Worm (Caenorhabditis elegans) whole organism, young adult: ENCODE measurements around the gene Y102E9.5.
A peak's percentile ranks its signal among the peaks of the same experiment; 100 is the strongest.

Source experiments
- C17E4.6 ChIP-seq: fragments of 200-800 bp; sonication (Bioruptor generic); IDR thresholded peaks from 2 replicates; pipeline ENCODE4 v1.3.6; 2022; ENCODE audit warnings: missing genetic modification reagents, missing genetic modification characterization, missing compliant biosample characterization
- D2030.7 ChIP-seq: fragments of 200-800 bp; sonication (Bioruptor generic); IDR thresholded peaks from 2 replicates; pipeline ENCODE4 v1.3.6; 2022; ENCODE audit warnings: missing genetic modification reagents, missing genetic modification characterization, missing compliant biosample characterization
- F37B4.10 ChIP-seq: fragments of 200-800 bp; sonication (Bioruptor generic); IDR thresholded peaks from 2 replicates; pipeline ENCODE4 v1.3.6; 2022; ENCODE audit warnings: missing genetic modification characterization, missing compliant biosample characterization
- F52B5.7 ChIP-seq: sonication (generic microtip); optimal IDR thresholded peaks from 2 replicates; lab custom pipeline; 2016; ENCODE audit warnings: mild to moderate bottlenecking, missing genetic modification characterization, missing compliant biosample characterization
- K11D2.4 ChIP-seq: fragments of 200-800 bp; sonication (Bioruptor generic); IDR thresholded peaks from 2 replicates; pipeline ENCODE4 v1.3.6; 2022; ENCODE audit warnings: missing genetic modification reagents, missing genetic modification characterization, missing compliant biosample characterization
- K12H6.12 ChIP-seq: fragments of 200-800 bp; sonication (Bioruptor generic); optimal IDR thresholded peaks from 2 replicates; lab custom pipeline; 2018; ENCODE audit warnings: mild to moderate bottlenecking, missing genetic modification characterization, missing compliant biosample characterization
- Y56A3A.18 ChIP-seq: fragments of 200-800 bp; sonication (Bioruptor generic); IDR thresholded peaks from 2 replicates; pipeline ENCODE4 v1.3.6; 2022; ENCODE audit warnings: missing genetic modification reagents, missing genetic modification characterization, missing compliant biosample characterization
- Y67H2A.10 ChIP-seq: fragments of 200-800 bp; sonication (Bioruptor generic); conservative IDR thresholded peaks from 2 replicates; pipeline ENCODE4 v1.3.6; 2022; ENCODE audit warnings: missing genetic modification reagents, missing genetic modification characterization, missing compliant biosample characterization
- ama-1 ChIP-seq, 3 experiments: fragments of 150-350 bp in 1 of 3; sonication (generic microtip) in 2 of 3; optimal IDR thresholded peaks; 2 replicates each; lab custom pipeline; 2014 to 2018; ENCODE audit warnings: missing biosample characterization in 2 of 3, missing genetic modification characterization in 2 of 3, missing genetic modification reagents in 2 of 3
- aptf-3 ChIP-seq: fragments of 200-800 bp; sonication (Bioruptor generic); IDR thresholded peaks from 2 replicates; pipeline ENCODE4 v1.3.6; 2022; ENCODE audit warnings: missing genetic modification characterization, missing compliant biosample characterization
- athp-1 ChIP-seq: sonication (generic microtip); optimal IDR thresholded peaks from 2 replicates; lab custom pipeline; 2017; ENCODE audit warnings: mild to moderate bottlenecking, missing genetic modification characterization, missing compliant biosample characterization
- attf-3 ChIP-seq: fragments of 200-800 bp; sonication (Bioruptor generic); conservative IDR thresholded peaks from 2 replicates; pipeline ENCODE4 v1.3.6; 2022; ENCODE audit warnings: missing genetic modification reagents, missing genetic modification characterization, missing compliant biosample characterization
- attf-6 ChIP-seq: fragments of 200-800 bp; sonication (Bioruptor generic); IDR thresholded peaks from 2 replicates; pipeline ENCODE4 v1.3.6; 2022; ENCODE audit warnings: missing genetic modification reagents, missing genetic modification characterization, missing compliant biosample characterization
- ceh-91 ChIP-seq: fragments of 200-800 bp; sonication (Bioruptor generic); IDR thresholded peaks from 2 replicates; pipeline ENCODE4 v1.3.6; 2022; ENCODE audit warnings: missing genetic modification reagents, missing genetic modification characterization, missing compliant biosample characterization
- dpl-1 ChIP-seq: fragments of 150-350 bp; optimal IDR thresholded peaks from 2 replicates; lab custom pipeline; 2014; ENCODE audit warnings: missing biosample characterization, missing genetic modification reagents, missing genetic modification characterization
- efl-1 ChIP-seq: fragments of 150-350 bp; optimal IDR thresholded peaks from 2 replicates; lab custom pipeline; 2014; ENCODE audit warnings: missing biosample characterization, missing genetic modification reagents, missing genetic modification characterization
- ets-4 ChIP-seq: fragments of 200-800 bp; sonication (Bioruptor generic); optimal IDR thresholded peaks from 2 replicates; lab custom pipeline; 2018; ENCODE audit warnings: mild to moderate bottlenecking, missing genetic modification characterization, missing compliant biosample characterization
- hlh-12 ChIP-seq: sonication (generic microtip); optimal IDR thresholded peaks from 2 replicates; lab custom pipeline; 2016; ENCODE audit warnings: missing genetic modification characterization, missing compliant biosample characterization
- hlh-26 ChIP-seq: fragments of 200-800 bp; sonication (Bioruptor generic); conservative IDR thresholded peaks from 2 replicates; pipeline ENCODE4 v1.3.6; 2022; ENCODE audit warnings: missing genetic modification reagents, missing genetic modification characterization, missing compliant biosample characterization
- hsf-1 ChIP-seq: fragments of 200-800 bp; sonication (Bioruptor generic); IDR thresholded peaks from 2 replicates; pipeline ENCODE4 v1.3.6; 2022; ENCODE audit warnings: missing genetic modification reagents, missing genetic modification characterization, missing compliant biosample characterization
- let-607 ChIP-seq, 2 experiments: fragments of 200-800 bp in 1 of 2; sonication (Bioruptor generic) in 1 of 2; sonication (generic microtip) in 1 of 2; optimal IDR thresholded peaks; 2 replicates each; lab custom pipeline; 2016 to 2018; ENCODE audit warnings: mild to moderate bottlenecking in 2 of 2, missing compliant biosample characterization in 2 of 2, missing genetic modification characterization in 2 of 2, moderate library complexity in 2 of 2, missing genotype in 1 of 2
- lin-35 ChIP-seq, 3 experiments: fragments of 150-350 bp in 2 of 3; sonication (generic microtip) in 1 of 3; optimal IDR thresholded peaks; 2 replicates each; lab custom pipeline; 2014 to 2018; ENCODE audit warnings: missing biosample characterization in 3 of 3, missing genetic modification characterization in 3 of 3, missing genetic modification reagents in 3 of 3
- lir-1 ChIP-seq: fragments of 200-800 bp; sonication (Bioruptor generic); conservative IDR thresholded peaks from 2 replicates; pipeline ENCODE4 v1.3.6; 2022; ENCODE audit warnings: missing genetic modification reagents, missing genetic modification characterization, missing compliant biosample characterization
- madf-6 ChIP-seq: fragments of 200-800 bp; sonication (Bioruptor generic); IDR thresholded peaks from 2 replicates; pipeline ENCODE4 v1.3.6; 2022; ENCODE audit warnings: missing genetic modification reagents, missing genetic modification characterization, missing compliant biosample characterization
- madf-8 ChIP-seq: fragments of 200-800 bp; sonication (Bioruptor generic); conservative IDR thresholded peaks from 2 replicates; pipeline ENCODE4 v1.3.6; 2022; ENCODE audit warnings: missing genetic modification reagents, missing genetic modification characterization, missing compliant biosample characterization
- mcd-1 ChIP-seq: fragments of 200-800 bp; sonication (Bioruptor generic); IDR thresholded peaks from 2 replicates; pipeline ENCODE4 v1.3.6; 2022; ENCODE audit warnings: missing genetic modification reagents, missing genetic modification characterization, missing compliant biosample characterization
- nfya-1 ChIP-seq: sonication (generic microtip); optimal IDR thresholded peaks from 2 replicates; lab custom pipeline; 2017; ENCODE audit warnings: antibody characterized with exemption, missing compliant biosample characterization, missing genetic modification characterization, borderline replicate concordance; ENCODE audit not compliant: insufficient read depth
- nhr-27 ChIP-seq: fragments of 200-800 bp; sonication (Bioruptor generic); optimal IDR thresholded peaks from 2 replicates; lab custom pipeline; 2018; ENCODE audit warnings: mild to moderate bottlenecking, missing genetic modification characterization, moderate library complexity, missing compliant biosample characterization
- snpc-1.1 ChIP-seq: sonication (generic microtip); optimal IDR thresholded peaks from 2 replicates; lab custom pipeline; 2017; ENCODE audit warnings: missing genetic modification characterization, mild to moderate bottlenecking, missing compliant biosample characterization, antibody characterized with exemption, moderate library complexity, missing genotype, missing genetic modification reagents; ENCODE audit not compliant: insufficient read depth
- tbx-9 ChIP-seq: sonication (generic microtip); optimal IDR thresholded peaks from 2 replicates; lab custom pipeline; 2016; ENCODE audit warnings: borderline replicate concordance, missing genetic modification characterization, inconsistent platforms, missing compliant biosample characterization
- unc-130 ChIP-seq: sonication (generic microtip); optimal IDR thresholded peaks from 2 replicates; lab custom pipeline; 2016; ENCODE audit warnings: missing genetic modification reagents, missing genetic modification characterization, missing compliant biosample characterization
- xnd-1 ChIP-seq: sonication (generic microtip); optimal IDR thresholded peaks from 2 replicates; lab custom pipeline; 2016; ENCODE audit warnings: missing genotype, missing genetic modification reagents, missing genetic modification characterization, missing compliant biosample characterization
- zim-3 ChIP-seq: sonication (generic microtip); optimal IDR thresholded peaks from 2 replicates; lab custom pipeline; 2017; ENCODE audit warnings: mild to moderate bottlenecking, missing genetic modification characterization, moderate library complexity, missing compliant biosample characterization
- ztf-26 ChIP-seq: sonication (generic microtip); optimal IDR thresholded peaks from 2 replicates; lab custom pipeline; 2017; ENCODE audit warnings: missing genetic modification characterization, missing compliant biosample characterization
- ztf-28 ChIP-seq: fragments of 200-800 bp; sonication (Bioruptor generic); IDR thresholded peaks from 2 replicates; pipeline ENCODE4 v1.3.6; 2022; ENCODE audit warnings: missing genetic modification reagents, missing genetic modification characterization, missing compliant biosample characterization

The Y102E9.5 gene

ce11 chrIII:6723089-6723488, 7.0 kb downstream of the Y102E9.5 start, which contains the start of gene F37A4.1:
TSS of gene F37A4.1 (plus strand) at chrIII:6723389.
- TF ChIP-seq mcd-1 (GFP tag; lab: Robert Waterston, UW) (no peak), attf-3 (0 out of 2 replicates have a peak, but pooled peaks have one; percentile 43), hlh-26 (GFP tag; lab: Robert Waterston, UW) (no peak)

- no peak for TF ChIP-seq ztf-26 (tag; lab: Kevin White, UChicago)
- no peak for TF ChIP-seq aptf-3 (GFP tag; lab: Robert Waterston, UW)
- TF ChIP-seq D2030.7 (GFP tag; lab: Robert Waterston, UW) = no peak
- TF ChIP-seq lin-35 (GFP tag; optimal IDR thresholded peaks at IDR 0.05; lab: Kevin White, UChicago) = peak in 1 of 3 experiments; percentile 21
- TF ChIP-seq hsf-1 (GFP tag; lab: Robert Waterston, UW) = peak; percentile 72
- no peak for TF ChIP-seq hlh-12
- 0 out of 2 replicates have a peak, but pooled peaks have one; percentile 14 for TF ChIP-seq madf-8 (GFP tag; lab: Robert Waterston, UW)
- TF ChIP-seq K12H6.12 (tag; lab: Kevin White, UChicago) = no peak
- TF ChIP-seq attf-3 = peak; percentile 94
- TF ChIP-seq unc-130 = no peak
- no peak for TF ChIP-seq Y56A3A.18 (GFP tag; lab: Robert Waterston, UW)
- no peak for TF ChIP-seq zim-3 (tag; lab: Kevin White, UChicago)
- TF ChIP-seq ceh-91 = no peak
- TF ChIP-seq F37B4.10 (GFP tag; lab: Robert Waterston, UW) = no peak
- no peak for TF ChIP-seq ama-1 (optimal IDR thresholded peaks at IDR 0.05; lab: Kevin White, UChicago)
- TF ChIP-seq ama-1 (GFP tag; optimal IDR thresholded peaks at IDR 0.05; lab: Kevin White, UChicago) = no peak
- no peak for TF ChIP-seq lir-1 (GFP tag; lab: Robert Waterston, UW)
- no peak for TF ChIP-seq nhr-27 (tag; lab: Kevin White, UChicago)
- no peak for TF ChIP-seq K11D2.4 (GFP tag; lab: Robert Waterston, UW)
- peak; percentile 53 for TF ChIP-seq dpl-1 (GFP tag; lab: Kevin White, UChicago)
- no peak for TF ChIP-seq Y67H2A.10 (GFP tag; lab: Robert Waterston, UW)
- TF ChIP-seq ztf-28 (GFP tag; lab: Robert Waterston, UW) = no peak
- TF ChIP-seq efl-1 = peak; percentile 82
- TF ChIP-seq let-607 (tag; optimal IDR thresholded peaks at IDR 0.05; lab: Kevin White, UChicago) = no peak
- TF ChIP-seq madf-6 (GFP tag; lab: Robert Waterston, UW) = peak; percentile 78
- no peak for TF ChIP-seq ets-4 (GFP tag; lab: Kevin White, UChicago)
- no peak for TF ChIP-seq nfya-1 (tag; lab: Kevin White, UChicago)
- TF ChIP-seq xnd-1 = peak; percentile 32
- no peak for TF ChIP-seq athp-1 (tag; lab: Kevin White, UChicago)
- no peak for TF ChIP-seq C17E4.6 (GFP tag; lab: Robert Waterston, UW)
- no peak for TF ChIP-seq attf-6 (GFP tag; lab: Robert Waterston, UW)
- no peak for TF ChIP-seq tbx-9
These were observed 7.8 kb downstream of the Y102E9.5 start, which contains the start of the genes bath-41 and F37A4.2 for ce11 chrIII:6722208-6722679. TSS of gene bath-41 (minus strand) at chrIII:6722258. TSS of gene F37A4.2 (plus strand) at chrIII:6722454.

DNA sequence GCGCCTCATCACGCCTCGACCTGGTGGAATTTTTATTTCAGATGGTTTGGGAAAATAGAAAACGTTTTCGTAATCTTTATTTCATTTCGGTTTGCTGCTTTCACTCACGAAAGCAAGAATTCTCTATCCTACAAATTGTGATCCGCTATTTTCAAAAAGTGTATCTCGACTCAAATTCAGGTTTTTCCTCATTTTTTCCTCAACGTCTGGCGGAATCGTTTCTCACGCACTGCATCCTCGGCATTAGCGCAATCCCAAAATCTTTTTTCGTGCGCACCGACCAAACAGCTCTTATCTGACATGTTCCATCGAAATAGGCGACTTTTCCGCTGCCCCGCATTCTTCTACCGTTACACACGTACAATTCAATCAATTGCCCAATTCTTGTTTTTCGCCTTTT, 11.8 kb downstream of the Y102E9.5 start, which contains the start of gene F37A4.3:
Gene F37A4.3, plus strand, starts transcription at position 301 of the 400 bp plus-strand sequence.
- no peak for TF ChIP-seq tbx-9
- no peak for TF ChIP-seq F52B5.7 (tag; lab: Kevin White, UChicago)
- TF ChIP-seq snpc-1.1 (tag; lab: Kevin White, UChicago) = no peak
